Fruit fly (Drosophila melanogaster) whole organism, embryonic: ENCODE measurements around the gene Grasp65.

Experiments used
- Aef1 ChIP-seq: fragments of 200-800 bp; sonication (Bioruptor generic); IDR thresholded peaks from 3 replicates; pipeline ENCODE4 v1.3.6; 2022; ENCODE audit warnings: missing biosample characterization, missing genetic modification characterization
- Atf6 ChIP-seq: fragments of 200-800 bp; sonication (Bioruptor generic); IDR thresholded peaks from 2 replicates; pipeline ENCODE4 v1.3.6; 2022; ENCODE audit warnings: missing biosample characterization, missing genetic modification characterization
- CG10147 ChIP-seq: fragments of 200-800 bp; sonication (Bioruptor generic); optimal IDR thresholded peaks from 2 replicates; lab custom pipeline; 2019; ENCODE audit warnings: missing biosample characterization, mild to moderate bottlenecking, missing genetic modification characterization, moderate library complexity
- CG10543 ChIP-seq: fragments of 200-800 bp; sonication (Bioruptor generic); optimal IDR thresholded peaks from 3 replicates; lab custom pipeline; 2017; ENCODE audit warnings: missing biosample characterization, mild to moderate bottlenecking, missing genetic modification characterization, moderate library complexity
- CG11560 ChIP-seq: fragments of 200-800 bp; sonication (Bioruptor generic); IDR thresholded peaks from 3 replicates; pipeline ENCODE4 v1.3.6; 2022; ENCODE audit warnings: missing biosample characterization, missing genetic modification characterization
- CG11695 ChIP-seq: fragments of 200-800 bp; sonication (Bioruptor generic); IDR thresholded peaks from 3 replicates; pipeline ENCODE4 v1.3.6; 2022; ENCODE audit warnings: missing biosample characterization, missing genetic modification characterization
- CG12071 ChIP-seq: fragments of 200-800 bp; sonication (Bioruptor generic); optimal IDR thresholded peaks from 3 replicates; lab custom pipeline; 2018; ENCODE audit warnings: missing biosample characterization, mild to moderate bottlenecking, missing genetic modification characterization
- CG12659 ChIP-seq: fragments of 200-800 bp; sonication (Bioruptor generic); optimal IDR thresholded peaks from 3 replicates; lab custom pipeline; 2017; ENCODE audit warnings: mild to moderate bottlenecking, missing biosample characterization, missing genetic modification reagents, missing genetic modification characterization
- CG14014 ChIP-seq: fragments of 200-800 bp; sonication (Bioruptor generic); IDR thresholded peaks from 2 replicates; pipeline ENCODE4 v1.3.6; 2022; ENCODE audit warnings: missing biosample characterization, missing genetic modification characterization
- CG15696 ChIP-seq: fragments of 200-800 bp; sonication (Bioruptor generic); optimal IDR thresholded peaks from 2 replicates; lab custom pipeline; 2019; ENCODE audit warnings: missing biosample characterization, mild to moderate bottlenecking, missing genetic modification characterization, moderate library complexity
- CG17385 ChIP-seq: fragments of 200-800 bp; sonication (Bioruptor generic); optimal IDR thresholded peaks from 3 replicates; lab custom pipeline; 2018; ENCODE audit warnings: missing biosample characterization, mild to moderate bottlenecking, missing genetic modification characterization
- CG18764 ChIP-seq: fragments of 200-800 bp; sonication (Bioruptor generic); optimal IDR thresholded peaks from 3 replicates; lab custom pipeline; 2016; ENCODE audit warnings: missing biosample characterization, missing genetic modification characterization
- CG30020 ChIP-seq: fragments of 200-800 bp; optimal IDR thresholded peaks from 2 replicates; lab custom pipeline; 2019; ENCODE audit warnings: missing biosample characterization, mild to moderate bottlenecking, missing genetic modification characterization, moderate library complexity
- CG3163 ChIP-seq: fragments of 200-800 bp; sonication (Bioruptor generic); optimal IDR thresholded peaks from 3 replicates; lab custom pipeline; 2016; ENCODE audit warnings: missing biosample characterization, missing genetic modification characterization
- CG4424 ChIP-seq: fragments of 200-800 bp; sonication (Bioruptor generic); optimal IDR thresholded peaks from 3 replicates; lab custom pipeline; 2016; ENCODE audit warnings: missing biosample characterization, missing genetic modification characterization
- CG5245 ChIP-seq: fragments of 200-800 bp; sonication (Bioruptor generic); optimal IDR thresholded peaks from 3 replicates; lab custom pipeline; 2016; ENCODE audit warnings: missing biosample characterization, missing genetic modification characterization
- CG7357 ChIP-seq: fragments of 200-800 bp; sonication (Bioruptor generic); IDR thresholded peaks from 3 replicates; pipeline ENCODE4 v1.3.6; 2022; ENCODE audit warnings: missing biosample characterization, missing genetic modification characterization
- CG9727 ChIP-seq: fragments of 200-800 bp; sonication (Bioruptor generic); optimal IDR thresholded peaks from 3 replicates; lab custom pipeline; 2017; ENCODE audit warnings: missing biosample characterization, mild to moderate bottlenecking, missing genetic modification characterization
- CG9797 ChIP-seq: fragments of 200-800 bp; sonication (Bioruptor generic); optimal IDR thresholded peaks from 3 replicates; lab custom pipeline; 2018; ENCODE audit warnings: missing biosample characterization, mild to moderate bottlenecking, missing genetic modification characterization
- CG9876 ChIP-seq: fragments of 200-800 bp; sonication (Bioruptor generic); optimal IDR thresholded peaks from 2 replicates; lab custom pipeline; 2016; ENCODE audit warnings: missing biosample characterization, missing genetic modification characterization
- CkIIα-i1 ChIP-seq: fragments of 200-800 bp; sonication (Bioruptor generic); IDR thresholded peaks from 2 replicates; pipeline ENCODE4 v1.3.6; 2022; ENCODE audit warnings: missing biosample characterization, missing genetic modification characterization
- D19A ChIP-seq: fragments of 200-800 bp; optimal IDR thresholded peaks from 3 replicates; lab custom pipeline; 2019; ENCODE audit warnings: missing biosample characterization, mild to moderate bottlenecking, missing genetic modification characterization, moderate library complexity
- Deaf1 ChIP-seq: fragments of 200-800 bp; optimal IDR thresholded peaks from 3 replicates; lab custom pipeline; 2019; ENCODE audit warnings: missing biosample characterization, mild to moderate bottlenecking, missing genetic modification characterization, moderate library complexity
- Ets65A ChIP-seq: fragments of 200-800 bp; sonication (Bioruptor generic); peaks from one replicate; lab custom pipeline; 2016; ENCODE audit warnings: missing biosample characterization, missing genetic modification characterization
- H2.0 ChIP-seq: fragments of 200-800 bp; sonication (Bioruptor generic); IDR thresholded peaks from 2 replicates; pipeline ENCODE4 v1.3.6; 2022; ENCODE audit warnings: missing biosample characterization, missing genetic modification characterization
- HHEX ChIP-seq: fragments of 200-800 bp; sonication (Bioruptor generic); optimal IDR thresholded peaks from 3 replicates; lab custom pipeline; 2017; ENCODE audit warnings: missing biosample characterization, mild to moderate bottlenecking, missing genetic modification characterization, missing genetic modification reagents
- HLHmδ ChIP-seq: fragments of 200-800 bp; sonication (Bioruptor generic); optimal IDR thresholded peaks from 2 replicates; lab custom pipeline; 2018; ENCODE audit warnings: missing biosample characterization, mild to moderate bottlenecking, missing genetic modification characterization, moderate library complexity
- Hey ChIP-seq: fragments of 200-800 bp; sonication (Bioruptor generic); optimal IDR thresholded peaks from 3 replicates; lab custom pipeline; 2018; ENCODE audit warnings: missing biosample characterization, mild to moderate bottlenecking, missing genetic modification characterization
- HmgZ ChIP-seq: fragments of 200-800 bp; sonication (Bioruptor generic); optimal IDR thresholded peaks from 2 replicates; lab custom pipeline; 2018; ENCODE audit warnings: missing biosample characterization, mild to moderate bottlenecking, missing genetic modification characterization
- Hr3 ChIP-seq: fragments of 200-800 bp; sonication (Bioruptor generic); optimal IDR thresholded peaks from 3 replicates; lab custom pipeline; 2016; ENCODE audit warnings: missing biosample characterization, missing genetic modification characterization
- MESR4 ChIP-seq: fragments of 200-800 bp; sonication (Bioruptor generic); optimal IDR thresholded peaks from 2 replicates; lab custom pipeline; 2018; ENCODE audit warnings: missing biosample characterization, mild to moderate bottlenecking, missing genetic modification characterization, moderate library complexity
- NK7.1 ChIP-seq: fragments of 200-800 bp; sonication (Bioruptor generic); optimal IDR thresholded peaks from 3 replicates; lab custom pipeline; 2016; ENCODE audit warnings: missing biosample characterization, missing genetic modification characterization
- Neu2 ChIP-seq: fragments of 200-800 bp; sonication (Bioruptor generic); optimal IDR thresholded peaks from 3 replicates; lab custom pipeline; 2016; ENCODE audit warnings: missing biosample characterization, missing genetic modification characterization, borderline replicate concordance
- NfI ChIP-seq: fragments of 200-800 bp; sonication (Bioruptor generic); optimal IDR thresholded peaks from 3 replicates; lab custom pipeline; 2018; ENCODE audit warnings: missing biosample characterization, mild to moderate bottlenecking, missing genetic modification characterization, moderate library complexity
- Sin3A ChIP-seq: fragments of >200 bp; optimal IDR thresholded peaks from 2 replicates; lab custom pipeline; 2018
- Spps ChIP-seq: fragments of 200-800 bp; sonication (Bioruptor generic); optimal IDR thresholded peaks from 2 replicates; lab custom pipeline; 2018; ENCODE audit warnings: missing biosample characterization, mild to moderate bottlenecking, missing genetic modification characterization
- Trl ChIP-seq, 3 experiments: fragments of >200 bp in 2 of 3; fragments of 200-800 bp in 1 of 3; sonication (Bioruptor generic) in 1 of 3; optimal IDR thresholded peaks; 2 replicates in 1 of 3; 3 replicates in 2 of 3; lab custom pipeline; 2016 to 2017; ENCODE audit warnings: missing biosample characterization in 1 of 3, missing genetic modification characterization in 1 of 3
- az2 ChIP-seq: fragments of 200-800 bp; sonication (Bioruptor generic); optimal IDR thresholded peaks from 3 replicates; lab custom pipeline; 2016; ENCODE audit warnings: missing biosample characterization, missing genetic modification characterization
- cad ChIP-seq: fragments of >200 bp; optimal IDR thresholded peaks from 2 replicates; lab custom pipeline; 2017; ENCODE audit warnings: missing biosample characterization, missing genetic modification characterization
- chif ChIP-seq, 2 experiments: fragments of 200-800 bp; sonication (Bioruptor generic); optimal IDR thresholded peaks; 3 replicates each; lab custom pipeline; 2016; ENCODE audit warnings: missing biosample characterization in 2 of 2, missing genetic modification characterization in 2 of 2
- cwo ChIP-seq: fragments of 200-800 bp; sonication (Bioruptor generic); optimal IDR thresholded peaks from 3 replicates; lab custom pipeline; 2017; ENCODE audit warnings: missing biosample characterization, missing genetic modification characterization, mild to moderate bottlenecking, moderate library complexity, missing genetic modification reagents
- exex ChIP-seq: fragments of 200-800 bp; sonication (Bioruptor generic); optimal IDR thresholded peaks from 4 replicates; lab custom pipeline; 2018; ENCODE audit warnings: missing biosample characterization, mild to moderate bottlenecking, missing genetic modification characterization, moderate library complexity
- fru ChIP-seq: fragments of >200 bp; optimal IDR thresholded peaks from 2 replicates; lab custom pipeline; 2017
- inv ChIP-seq: fragments of 200-800 bp; sonication (Bioruptor generic); IDR thresholded peaks from 2 replicates; pipeline ENCODE4 v1.3.6; 2022; ENCODE audit warnings: missing biosample characterization, missing genetic modification characterization; ENCODE audit not compliant: partially characterized antibody
- jing ChIP-seq: fragments of 200-800 bp; sonication (Bioruptor generic); optimal IDR thresholded peaks from 2 replicates; lab custom pipeline; 2018; ENCODE audit warnings: missing biosample characterization, mild to moderate bottlenecking, missing genetic modification characterization
- lmd ChIP-seq: fragments of 200-800 bp; sonication (Bioruptor generic); IDR thresholded peaks from 2 replicates; pipeline ENCODE4 v1.3.6; 2022; ENCODE audit warnings: missing biosample characterization, missing genetic modification characterization
- psq ChIP-seq: fragments of 200-800 bp; sonication (Bioruptor generic); optimal IDR thresholded peaks from 2 replicates; lab custom pipeline; 2017; ENCODE audit warnings: missing biosample characterization, missing genetic modification characterization
- ro ChIP-seq: fragments of 200-800 bp; sonication (Bioruptor generic); IDR thresholded peaks from 2 replicates; pipeline ENCODE4 v1.3.6; 2022; ENCODE audit warnings: missing biosample characterization, missing genetic modification characterization
- run ChIP-seq: fragments of 200-800 bp; sonication (Bioruptor generic); optimal IDR thresholded peaks from 3 replicates; lab custom pipeline; 2018; ENCODE audit warnings: missing biosample characterization, mild to moderate bottlenecking, missing genetic modification characterization
- schlank ChIP-seq: fragments of 200-800 bp; sonication (Bioruptor generic); optimal IDR thresholded peaks from 2 replicates; lab custom pipeline; 2018; ENCODE audit warnings: missing biosample characterization, mild to moderate bottlenecking, missing genetic modification characterization
- sima ChIP-seq: fragments of 200-800 bp; sonication (Bioruptor generic); optimal IDR thresholded peaks from 2 replicates; lab custom pipeline; 2016; ENCODE audit warnings: missing biosample characterization, missing genetic modification characterization
- usp ChIP-seq: fragments of >200 bp; optimal IDR thresholded peaks from 2 replicates; lab custom pipeline; 2017; ENCODE audit warnings: missing biosample characterization, missing genetic modification characterization
- yki ChIP-seq: fragments of >200 bp; optimal IDR thresholded peaks from 3 replicates; lab custom pipeline; 2018

The Grasp65 gene

dm6 chr3L:19895556-19895995, 29.2 kb upstream of the Grasp65 start (continued):
- TF ChIP-seq CG30020 (tag; lab: Kevin White, UChicago) (no peak), CG12659 (GFP tag; lab: Kevin White, UChicago) (no peak), cad (GFP tag; lab: Kevin White, UChicago) (no peak), NK7.1 (GFP tag; lab: Kevin White, UChicago) (no peak), jing (GFP tag; lab: Kevin White, UChicago) (no peak), CG11695 (GFP tag; lab: Robert Waterston, UW) (no peak), run (tag; lab: Kevin White, UChicago) (no peak), CG15696 (tag; lab: Kevin White, UChicago) (no peak), Spps (tag; lab: Kevin White, UChicago) (no peak), CG9876 (GFP tag; lab: Kevin White, UChicago) (no peak), H2.0 (no peak), CG18764 (GFP tag; lab: Kevin White, UChicago) (no peak), CkIIα-i1 (GFP tag; lab: Robert Waterston, UW) (no peak), Hr3 (GFP tag; lab: Kevin White, UChicago) (no peak), Aef1 (GFP tag; lab: Robert Waterston, UW) (peak; percentile 55; the same call in 2 of the 3 replicates), Ets65A (GFP tag; lab: Kevin White, UChicago) (no peak), CG10147 (no peak), Sin3A (no peak), CG14014 (GFP tag; lab: Robert Waterston, UW) (no peak), NfI (GFP tag; lab: Kevin White, UChicago) (no peak), Hey (peak; percentile 37), schlank (no peak), lmd (GFP tag; lab: Robert Waterston, UW) (no peak), HmgZ (tag; lab: Kevin White, UChicago) (peak; percentile 59), D19A (no peak), fru (lab: Kevin White, UChicago) (peak; percentile 10), Atf6 (GFP tag; lab: Robert Waterston, UW) (no peak), cwo (GFP tag; lab: Kevin White, UChicago) (no peak), Neu2 (GFP tag; lab: Kevin White, UChicago) (no peak), CG10543 (GFP tag; lab: Kevin White, UChicago) (peak; percentile 36), HLHmδ (GFP tag; lab: Kevin White, UChicago) (no peak), psq (no peak), CG12071 (GFP tag; lab: Kevin White, UChicago) (no peak), MESR4 (GFP tag; lab: Kevin White, UChicago) (no peak), CG11560 (tag; lab: Robert Waterston, UW) (no peak), exex (tag; lab: Kevin White, UChicago) (no peak), CG9727 (peak; percentile 27), CG17385 (GFP tag; lab: Kevin White, UChicago) (peak; percentile 19), CG9797 (GFP tag; lab: Kevin White, UChicago) (no peak), az2 (no peak), chif (GFP tag; optimal IDR thresholded peaks at IDR 0.05; lab: Kevin White, UChicago) (no peak), CG4424 (GFP tag; lab: Kevin White, UChicago) (no peak), yki (no peak), CG3163 (GFP tag; lab: Kevin White, UChicago) (peak; percentile 92), HHEX (GFP tag; lab: Kevin White, UChicago) (no peak), CG7357 (GFP tag; lab: Robert Waterston, UW) (no peak), usp (GFP tag; lab: Kevin White, UChicago) (no peak), Trl (optimal IDR thresholded peaks at IDR 0.05; lab: Kevin White, UChicago) (peak; percentile 73 to 94), Trl (GFP tag; optimal IDR thresholded peaks at IDR 0.05; lab: Kevin White, UChicago) (peak; percentile 24), inv (GFP tag; lab: Robert Waterston, UW) (no peak), Deaf1 (tag; lab: Kevin White, UChicago) (no peak), ro (no peak), CG5245 (GFP tag; lab: Kevin White, UChicago) (no peak), sima (GFP tag; lab: Kevin White, UChicago) (no peak)
